Worm (Caenorhabditis elegans) whole organism, L4/young adult: Measurements from ENCODE around the gene lsd-1.

Source experiments
- W03F9.2 ChIP-seq: fragments of 150-350 bp; optimal IDR thresholded peaks from 2 replicates; lab custom pipeline; 2014; ENCODE audit warnings: missing biosample characterization, missing genetic modification characterization
- dao-5 ChIP-seq: sonication (generic microtip); optimal IDR thresholded peaks from 2 replicates; lab custom pipeline; 2016; ENCODE audit warnings: missing genotype, missing genetic modification characterization, moderate library complexity, missing compliant biosample characterization
- him-1 ChIP-seq: sonication (generic microtip); optimal IDR thresholded peaks from 2 replicates; lab custom pipeline; 2016; ENCODE audit warnings: missing genotype, missing genetic modification reagents, missing genetic modification characterization, missing compliant biosample characterization

DNA sequence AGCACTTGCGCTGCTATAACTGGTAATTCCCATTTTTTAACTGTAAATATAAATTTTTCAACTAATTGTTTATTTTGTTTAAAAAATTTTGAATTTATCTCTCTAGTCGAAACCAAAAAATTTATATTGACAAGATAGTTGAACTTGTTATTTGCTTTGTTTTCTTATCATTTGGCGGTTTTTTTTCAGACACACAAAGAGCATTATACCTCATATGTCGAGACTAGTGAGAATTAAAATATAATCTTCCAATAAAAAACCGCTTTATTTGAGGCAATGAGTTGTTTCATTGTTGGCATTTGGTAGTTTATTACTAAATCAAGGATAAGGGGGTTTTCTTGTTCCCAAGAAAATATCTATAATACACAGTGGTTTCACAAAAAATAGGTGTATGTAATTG is 40.4 kb upstream of the lsd-1 start:
- TF ChIP-seq him-1 (tag; lab: Kevin White, UChicago) (no peak), W03F9.2 (tag; lab: Kevin White, UChicago) (no peak), dao-5 (no peak)
